Fruit fly (Drosophila melanogaster): Measurements from ENCODE around the gene Dh31.
A peak's percentile ranks its signal among the peaks of the same experiment; 100 is the strongest.

The Dh31 gene

DNA sequence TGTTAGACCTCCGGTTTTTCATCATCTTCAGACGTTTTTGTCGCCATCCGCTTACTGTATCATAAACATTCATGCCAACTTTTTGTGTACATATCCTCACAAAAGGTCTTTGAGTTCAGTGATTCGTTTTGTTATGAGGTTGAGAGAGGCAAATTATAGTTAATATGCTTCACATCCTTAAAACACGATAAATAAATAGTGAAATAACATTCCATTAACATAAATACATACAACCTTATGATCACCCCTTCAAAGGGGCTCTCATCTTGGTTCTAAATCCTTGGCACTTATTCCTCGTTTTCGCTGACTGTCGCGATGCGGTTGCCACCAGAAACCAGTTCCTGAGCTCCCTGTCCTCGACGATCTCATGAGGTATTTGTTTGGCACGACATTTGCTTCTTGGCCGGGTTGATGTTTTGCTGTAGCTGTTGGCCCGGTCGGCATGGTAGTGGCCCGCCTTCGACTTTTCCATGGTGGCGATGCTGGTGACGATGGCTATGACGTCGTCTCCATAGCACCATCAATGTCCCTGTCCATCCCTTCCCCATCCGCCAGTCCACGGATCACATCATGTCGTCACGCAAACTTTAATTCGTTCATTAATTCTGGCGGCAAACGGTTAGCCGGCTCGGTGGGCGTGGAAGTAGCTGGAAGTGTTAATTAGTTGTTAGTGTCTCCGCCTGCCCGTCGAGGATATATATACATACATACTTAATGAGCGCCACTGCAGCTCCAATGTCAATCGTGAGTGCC is 37.5 kb downstream of the Dh31 start:
- TF ChIP-seq CG9948 (tag; optimal IDR thresholded peaks at IDR 0.05) (no peak), fd96Ca (GFP tag; IDR thresholded peaks at IDR 0.05) (no peak), Pif1A (GFP tag; optimal IDR thresholded peaks at IDR 0.05) (peak; percentile 21), EcR (GFP tag; optimal IDR thresholded peaks at IDR 0.05) (no peak), Snoo (tag; optimal IDR thresholded peaks at IDR 0.05) (peak; percentile 8), rn (GFP tag; IDR thresholded peaks at IDR 0.05) (no peak), CG8301 (tag; optimal IDR thresholded peaks at IDR 0.05) (peak; percentile 49), CG15710 (tag; optimal IDR thresholded peaks at IDR 0.05) (peak; percentile 15), D1 (tag; optimal IDR thresholded peaks at IDR 0.05) (no peak), Pif1B (GFP tag; optimal IDR thresholded peaks at IDR 0.05) (no peak), CG12605 (GFP tag; IDR thresholded peaks at IDR 0.05) (no peak), Ets98B (GFP tag; IDR thresholded peaks at IDR 0.05) (no peak), CG14655 (GFP tag; optimal IDR thresholded peaks at IDR 0.05) (peak; percentile 59), CG10348 (GFP tag; IDR thresholded peaks at IDR 0.05) (no peak), CG8159 (tag; optimal IDR thresholded peaks at IDR 0.05) (peak; percentile 41), CG32121 (GFP tag; IDR thresholded peaks at IDR 0.05) (no peak), CG34367 (tag; optimal IDR thresholded peaks at IDR 0.05) (no peak), CG17806 (tag; optimal IDR thresholded peaks at IDR 0.05) (no peak), CG4496 (GFP tag; IDR thresholded peaks at IDR 0.05) (no peak), gl (tag; optimal IDR thresholded peaks at IDR 0.05) (peak; percentile 13), CG13204 (GFP tag; optimal IDR thresholded peaks at IDR 0.05) (no peak)

- no peak for TF ChIP-seq CG8301 (tag; optimal IDR thresholded peaks at IDR 0.05)
- TF ChIP-seq EcR (GFP tag; optimal IDR thresholded peaks at IDR 0.05): no peak
- no peak for TF ChIP-seq CG14655 (GFP tag; optimal IDR thresholded peaks at IDR 0.05)
- TF ChIP-seq CG12605 (GFP tag; IDR thresholded peaks at IDR 0.05): no peak
- no peak for TF ChIP-seq CG8159 (tag; optimal IDR thresholded peaks at IDR 0.05)
- no peak for TF ChIP-seq CG15710 (tag; optimal IDR thresholded peaks at IDR 0.05)
- no peak for TF ChIP-seq CG17806 (tag; optimal IDR thresholded peaks at IDR 0.05)
- no peak for TF ChIP-seq fd96Ca (GFP tag; IDR thresholded peaks at IDR 0.05)
- TF ChIP-seq CG32121 (GFP tag; IDR thresholded peaks at IDR 0.05): no peak
- TF ChIP-seq Pif1A (GFP tag; optimal IDR thresholded peaks at IDR 0.05): no peak
- TF ChIP-seq Snoo (tag; optimal IDR thresholded peaks at IDR 0.05): no peak
- no peak for TF ChIP-seq Ets98B (GFP tag; IDR thresholded peaks at IDR 0.05)
These were observed 40.0 kb downstream of the Dh31 start, which contains the start of gene dachs for dm6 chr2L:8466643-8467042. Gene dachs, plus strand, starts transcription at chr2L:8466817.

DNA sequence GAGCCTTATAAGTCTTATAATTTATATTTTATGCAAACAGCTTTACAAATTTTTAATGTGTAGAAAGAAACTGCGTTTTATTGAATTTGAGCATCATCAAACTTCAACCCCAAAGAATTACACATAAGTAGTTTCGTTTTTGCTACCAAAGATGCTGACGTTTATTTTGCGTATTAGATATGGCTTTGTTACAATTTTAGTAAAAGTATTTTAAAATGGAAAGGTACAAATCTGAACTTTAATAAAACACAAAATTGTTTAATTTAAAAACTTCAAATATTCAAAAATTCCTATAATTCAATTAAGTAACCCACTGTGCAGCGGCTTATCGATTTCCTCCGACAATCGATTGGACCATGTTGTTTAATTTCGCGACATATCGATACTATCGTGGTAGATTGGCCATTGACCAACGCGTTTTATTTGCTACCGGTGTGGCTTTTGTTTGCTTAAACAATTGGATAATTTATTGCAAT is 42.5 kb downstream of the Dh31 start, which contains the start of gene prg:
prg (plus strand) TSS at position 382 of the 476 bp plus-strand sequence.
- TF ChIP-seq EcR (GFP tag; optimal IDR thresholded peaks at IDR 0.05) (peak; percentile 58), CG34367 (tag; optimal IDR thresholded peaks at IDR 0.05) (peak; percentile 30), CG10348 (GFP tag; IDR thresholded peaks at IDR 0.05) (no peak), CG4496 (GFP tag; IDR thresholded peaks at IDR 0.05) (peak; percentile 70), CG32121 (GFP tag; IDR thresholded peaks at IDR 0.05) (peak; percentile 56; the same call in 1 of the 2 replicates), Pif1B (GFP tag; optimal IDR thresholded peaks at IDR 0.05) (peak; percentile 45), CG13204 (GFP tag; optimal IDR thresholded peaks at IDR 0.05) (no peak), CG8159 (tag; optimal IDR thresholded peaks at IDR 0.05) (peak; percentile 61), CG8301 (tag; optimal IDR thresholded peaks at IDR 0.05) (peak; percentile 58), Snoo (tag; optimal IDR thresholded peaks at IDR 0.05) (peak; percentile 49), D1 (tag; optimal IDR thresholded peaks at IDR 0.05) (peak; percentile 39), gl (tag; optimal IDR thresholded peaks at IDR 0.05) (no peak), CG12605 (GFP tag; IDR thresholded peaks at IDR 0.05) (peak; percentile 53), CG15710 (tag; optimal IDR thresholded peaks at IDR 0.05) (peak; percentile 50), Ets98B (GFP tag; IDR thresholded peaks at IDR 0.05) (peak; percentile 37), CG14655 (GFP tag; optimal IDR thresholded peaks at IDR 0.05) (peak; percentile 55), CG17806 (tag; optimal IDR thresholded peaks at IDR 0.05) (peak; percentile 44), Pif1A (GFP tag; optimal IDR thresholded peaks at IDR 0.05) (peak; percentile 78), CG9948 (tag; optimal IDR thresholded peaks at IDR 0.05) (peak; percentile 5), rn (GFP tag; IDR thresholded peaks at IDR 0.05) (no peak), fd96Ca (GFP tag; IDR thresholded peaks at IDR 0.05) (no peak)

dm6 chr2L:8463144-8464106 is 43.2 kb downstream of the Dh31 start, which contains the start of gene Agpat2:
Gene Agpat2, minus strand, starts transcription at chr2L:8463994.
- TF ChIP-seq EcR (GFP tag; optimal IDR thresholded peaks at IDR 0.05): no peak
- TF ChIP-seq rn (GFP tag; IDR thresholded peaks at IDR 0.05): no peak
- TF ChIP-seq D1 (tag; optimal IDR thresholded peaks at IDR 0.05): peak; percentile 15
- peak; percentile 74 for TF ChIP-seq Pif1A (GFP tag; optimal IDR thresholded peaks at IDR 0.05)
- no peak for TF ChIP-seq fd96Ca (GFP tag; IDR thresholded peaks at IDR 0.05)
- TF ChIP-seq CG8159 (tag; optimal IDR thresholded peaks at IDR 0.05): peak; percentile 77
- peak; percentile 2 for TF ChIP-seq gl (tag; optimal IDR thresholded peaks at IDR 0.05)
- peak; percentile 70 for TF ChIP-seq Pif1B (GFP tag; optimal IDR thresholded peaks at IDR 0.05)
- no peak for TF ChIP-seq CG32121 (GFP tag; IDR thresholded peaks at IDR 0.05)
- peak; percentile 43; the same call in 1 of the 3 replicates for TF ChIP-seq CG4496 (GFP tag; IDR thresholded peaks at IDR 0.05)
- TF ChIP-seq CG8301 (tag; optimal IDR thresholded peaks at IDR 0.05): peak; percentile 37
- no peak for TF ChIP-seq Ets98B (GFP tag; IDR thresholded peaks at IDR 0.05)
- peak; percentile 62 for TF ChIP-seq Snoo (tag; optimal IDR thresholded peaks at IDR 0.05)
- peak; percentile 72 for TF ChIP-seq CG17806 (tag; optimal IDR thresholded peaks at IDR 0.05)
- TF ChIP-seq CG12605 (GFP tag; IDR thresholded peaks at IDR 0.05): 0 out of 2 replicates have a peak, but pooled peaks have one; percentile 25
- TF ChIP-seq CG10348 (GFP tag; IDR thresholded peaks at IDR 0.05): no peak
- peak; percentile 60 for TF ChIP-seq CG9948 (tag; optimal IDR thresholded peaks at IDR 0.05)
- peak; percentile 64 for TF ChIP-seq CG15710 (tag; optimal IDR thresholded peaks at IDR 0.05)
- no peak for TF ChIP-seq CG13204 (GFP tag; optimal IDR thresholded peaks at IDR 0.05)
- TF ChIP-seq CG14655 (GFP tag; optimal IDR thresholded peaks at IDR 0.05): peak; percentile 44
- peak; percentile 23 for TF ChIP-seq CG34367 (tag; optimal IDR thresholded peaks at IDR 0.05)

Measured in whole organism, pupa.